Fruit fly (Drosophila melanogaster) whole organism, embryonic: Measurements from ENCODE around the gene GlyRS.

Source experiments
- Asciz ChIP-seq: fragments of 200-800 bp; sonication (Bioruptor generic); optimal IDR thresholded peaks from 2 replicates; lab custom pipeline; 2017; ENCODE audit warnings: missing biosample characterization, mild to moderate bottlenecking, missing genetic modification characterization, missing genetic modification reagents
- Atf3 ChIP-seq: fragments of 200-800 bp; sonication (Bioruptor generic); optimal IDR thresholded peaks from 3 replicates; lab custom pipeline; 2016; ENCODE audit warnings: missing biosample characterization, missing genetic modification characterization
- CG10147 ChIP-seq: fragments of 200-800 bp; sonication (Bioruptor generic); optimal IDR thresholded peaks from 2 replicates; lab custom pipeline; 2019; ENCODE audit warnings: missing biosample characterization, mild to moderate bottlenecking, missing genetic modification characterization, moderate library complexity
- CG11247 ChIP-seq: fragments of 200-800 bp; sonication (Bioruptor generic); IDR thresholded peaks from 2 replicates; pipeline ENCODE4 v1.3.6; 2022; ENCODE audit warnings: missing biosample characterization, missing genetic modification characterization
- CG12155 ChIP-seq: fragments of 200-800 bp; sonication (Bioruptor generic); optimal IDR thresholded peaks from 3 replicates; lab custom pipeline; 2016; ENCODE audit warnings: missing biosample characterization, missing genetic modification characterization
- CG12391 ChIP-seq: fragments of 200-800 bp; sonication (Bioruptor generic); optimal IDR thresholded peaks from 3 replicates; lab custom pipeline; 2018; ENCODE audit warnings: missing biosample characterization, mild to moderate bottlenecking, missing genetic modification characterization, moderate library complexity
- CG13287 ChIP-seq: fragments of 200-800 bp; sonication (Bioruptor generic); IDR thresholded peaks from 2 replicates; pipeline ENCODE4 v1.3.6; 2022; ENCODE audit warnings: missing biosample characterization, missing genetic modification characterization; ENCODE audit not compliant: partially characterized antibody
- CG14014 ChIP-seq: fragments of 200-800 bp; sonication (Bioruptor generic); IDR thresholded peaks from 2 replicates; pipeline ENCODE4 v1.3.6; 2022; ENCODE audit warnings: missing biosample characterization, missing genetic modification characterization
- CG15601 ChIP-seq: fragments of 200-800 bp; sonication (Bioruptor generic); optimal IDR thresholded peaks from 3 replicates; lab custom pipeline; 2019; ENCODE audit warnings: missing biosample characterization, mild to moderate bottlenecking, missing genetic modification characterization, moderate library complexity
- CG16813 ChIP-seq: fragments of 200-800 bp; sonication (Bioruptor generic); IDR thresholded peaks from 3 replicates; pipeline ENCODE4 v1.3.6; 2022; ENCODE audit warnings: missing biosample characterization, missing genetic modification characterization; ENCODE audit not compliant: partially characterized antibody
- CG18262 ChIP-seq: fragments of 200-800 bp; optimal IDR thresholded peaks from 3 replicates; lab custom pipeline; 2019; ENCODE audit warnings: missing biosample characterization, mild to moderate bottlenecking, missing genetic modification characterization, moderate library complexity
- CG2199 ChIP-seq: fragments of 200-800 bp; sonication (Bioruptor generic); IDR thresholded peaks from 3 replicates; pipeline ENCODE4 v1.3.6; 2022; ENCODE audit warnings: missing biosample characterization, missing genetic modification characterization
- CG2712 ChIP-seq: fragments of 200-800 bp; optimal IDR thresholded peaks from 3 replicates; lab custom pipeline; 2019; ENCODE audit warnings: missing biosample characterization, mild to moderate bottlenecking, missing genetic modification characterization, moderate library complexity
- CG2875 ChIP-seq: fragments of 200-800 bp; sonication (Bioruptor generic); optimal IDR thresholded peaks from 2 replicates; lab custom pipeline; 2017; ENCODE audit warnings: missing biosample characterization, mild to moderate bottlenecking, missing genetic modification characterization, missing genetic modification reagents
- CG30403 ChIP-seq: fragments of 200-800 bp; sonication (Bioruptor generic); optimal IDR thresholded peaks from 3 replicates; lab custom pipeline; 2016; ENCODE audit warnings: missing biosample characterization, missing genetic modification characterization
- CG30431 ChIP-seq: fragments of 200-800 bp; sonication (Bioruptor generic); optimal IDR thresholded peaks from 2 replicates; lab custom pipeline; 2017; ENCODE audit warnings: missing biosample characterization, missing genetic modification characterization
- CG32532 ChIP-seq: fragments of 200-800 bp; sonication (Bioruptor generic); IDR thresholded peaks from 2 replicates; pipeline ENCODE4 v1.3.6; 2022; ENCODE audit warnings: missing biosample characterization, missing genetic modification characterization
- CG42726 ChIP-seq: fragments of 200-800 bp; sonication (Bioruptor generic); IDR thresholded peaks from 2 replicates; pipeline ENCODE4 v1.3.6; 2022; ENCODE audit warnings: missing biosample characterization, missing genetic modification characterization; ENCODE audit not compliant: partially characterized antibody
- CG4424 ChIP-seq: fragments of 200-800 bp; sonication (Bioruptor generic); optimal IDR thresholded peaks from 3 replicates; lab custom pipeline; 2016; ENCODE audit warnings: missing biosample characterization, missing genetic modification characterization
- CG6683 ChIP-seq: fragments of 200-800 bp; sonication (Bioruptor generic); optimal IDR thresholded peaks from 2 replicates; lab custom pipeline; 2017; ENCODE audit warnings: missing biosample characterization, mild to moderate bottlenecking, missing genetic modification characterization, missing genetic modification reagents
- CG7357 ChIP-seq: fragments of 200-800 bp; sonication (Bioruptor generic); IDR thresholded peaks from 3 replicates; pipeline ENCODE4 v1.3.6; 2022; ENCODE audit warnings: missing biosample characterization, missing genetic modification characterization
- CkIIα-i1 ChIP-seq: fragments of 200-800 bp; sonication (Bioruptor generic); IDR thresholded peaks from 2 replicates; pipeline ENCODE4 v1.3.6; 2022; ENCODE audit warnings: missing biosample characterization, missing genetic modification characterization
- Eip74EF ChIP-seq, 2 experiments: fragments of 200-800 bp in 1 of 2; fragments of >200 bp in 1 of 2; sonication (Bioruptor generic) in 1 of 2; optimal IDR thresholded peaks; 2 replicates each; lab custom pipeline; 2017 to 2019; ENCODE audit warnings: missing biosample characterization in 2 of 2, missing genetic modification characterization in 2 of 2, mild to moderate bottlenecking in 1 of 2, moderate library complexity in 1 of 2
- Elba2 ChIP-seq: fragments of 200-800 bp; sonication (Bioruptor generic); optimal IDR thresholded peaks from 3 replicates; lab custom pipeline; 2016; ENCODE audit warnings: missing biosample characterization, missing genetic modification characterization
- MBD-R2 ChIP-seq: fragments of 200-800 bp; sonication (Bioruptor generic); IDR thresholded peaks from 2 replicates; pipeline ENCODE4 v1.3.6; 2022; ENCODE audit warnings: missing biosample characterization, missing genetic modification characterization
- Stat92E ChIP-seq, 3 experiments: fragments of >200 bp in 2 of 3; fragments of 200-800 bp in 1 of 3; sonication (Bioruptor generic) in 1 of 3; optimal IDR thresholded peaks; 2 replicates each; lab custom pipeline; 2017 to 2019; ENCODE audit warnings: missing biosample characterization in 3 of 3, missing genetic modification characterization in 3 of 3, mild to moderate bottlenecking in 1 of 3, moderate library complexity in 1 of 3
- YL-1 ChIP-seq: fragments of 200-800 bp; sonication (Bioruptor generic); optimal IDR thresholded peaks from 3 replicates; lab custom pipeline; 2017; ENCODE audit warnings: missing biosample characterization, mild to moderate bottlenecking, missing genetic modification characterization
- bcd ChIP-seq: fragments of 200-800 bp; sonication (Bioruptor generic); optimal IDR thresholded peaks from 2 replicates; lab custom pipeline; 2017; ENCODE audit warnings: missing biosample characterization, mild to moderate bottlenecking, missing genetic modification characterization
- danr ChIP-seq: fragments of 200-800 bp; sonication (Bioruptor generic); IDR thresholded peaks from 2 replicates; pipeline ENCODE4 v1.3.6; 2022; ENCODE audit warnings: missing biosample characterization, missing genetic modification characterization
- dysf ChIP-seq: fragments of 200-800 bp; sonication (Bioruptor generic); IDR thresholded peaks from 3 replicates; pipeline ENCODE4 v1.3.6; 2022; ENCODE audit warnings: missing biosample characterization, missing genetic modification characterization
- emc ChIP-seq: fragments of 200-800 bp; sonication (Bioruptor generic); optimal IDR thresholded peaks from 2 replicates; lab custom pipeline; 2016; ENCODE audit warnings: missing biosample characterization, missing genetic modification characterization
- en ChIP-seq: fragments of 200-800 bp; sonication (Bioruptor generic); optimal IDR thresholded peaks from 2 replicates; lab custom pipeline; 2016; ENCODE audit warnings: missing biosample characterization, missing genetic modification characterization
- fd64A ChIP-seq: fragments of 200-800 bp; sonication (Bioruptor generic); optimal IDR thresholded peaks from 3 replicates; lab custom pipeline; 2018; ENCODE audit warnings: missing biosample characterization, mild to moderate bottlenecking, missing genetic modification characterization
- gcm2 ChIP-seq: fragments of 200-800 bp; sonication (Bioruptor generic); optimal IDR thresholded peaks from 2 replicates; lab custom pipeline; 2016; ENCODE audit warnings: missing biosample characterization, missing genetic modification characterization
- gfzf ChIP-seq: fragments of 200-800 bp; sonication (Bioruptor generic); optimal IDR thresholded peaks from 2 replicates; lab custom pipeline; 2016; ENCODE audit warnings: missing biosample characterization, mild to moderate bottlenecking, missing genetic modification characterization, moderate library complexity
- hth ChIP-seq: fragments of >200 bp; optimal IDR thresholded peaks from 2 replicates; lab custom pipeline; 2017; ENCODE audit warnings: inconsistent platforms
- lilli ChIP-seq: fragments of 200-800 bp; sonication (Bioruptor generic); optimal IDR thresholded peaks from 3 replicates; lab custom pipeline; 2016; ENCODE audit warnings: missing biosample characterization, missing genetic modification characterization
- lov ChIP-seq, 2 experiments: fragments of 200-800 bp in 1 of 2; fragments of >200 bp in 1 of 2; sonication (Bioruptor generic) in 1 of 2; IDR thresholded peaks in 1 of 2; optimal IDR thresholded peaks in 1 of 2; 2 replicates in 1 of 2; 3 replicates in 1 of 2; pipeline versions ENCODE4 v1.3.6 to Lab custom; 2017 to 2022; ENCODE audit warnings: missing biosample characterization in 1 of 2, missing genetic modification characterization in 1 of 2
- oc ChIP-seq: fragments of 200-800 bp; sonication (Bioruptor generic); optimal IDR thresholded peaks from 2 replicates; lab custom pipeline; 2018; ENCODE audit warnings: missing biosample characterization, mild to moderate bottlenecking, missing genetic modification characterization, moderate library complexity
- pan ChIP-seq, 4 experiments: fragments of >200 bp in 3 of 4; fragments of 200-800 bp in 1 of 4; sonication (Bioruptor generic) in 1 of 4; optimal IDR thresholded peaks in 3 of 4; IDR thresholded peaks in 1 of 4; 2 replicates each; pipeline versions ENCODE4 v1.3.6 to Lab custom; 2017 to 2022; ENCODE audit warnings: missing biosample characterization in 2 of 4, missing genetic modification characterization in 2 of 4, mixed read lengths in 1 of 4
- repo ChIP-seq: fragments of 200-800 bp; sonication (Bioruptor generic); optimal IDR thresholded peaks from 2 replicates; lab custom pipeline; 2016; ENCODE audit warnings: missing biosample characterization, missing genetic modification characterization
- scrt ChIP-seq: fragments of 200-800 bp; sonication (Bioruptor generic); optimal IDR thresholded peaks from 2 replicates; lab custom pipeline; 2018; ENCODE audit warnings: missing biosample characterization, mild to moderate bottlenecking, missing genetic modification characterization, moderate library complexity
- shn ChIP-seq: fragments of 200-800 bp; sonication (Bioruptor generic); optimal IDR thresholded peaks from 3 replicates; lab custom pipeline; 2016; ENCODE audit warnings: missing biosample characterization, missing genetic modification characterization
- tap ChIP-seq: fragments of 200-800 bp; optimal IDR thresholded peaks from 3 replicates; lab custom pipeline; 2019; ENCODE audit warnings: missing biosample characterization, mild to moderate bottlenecking, missing genetic modification characterization, moderate library complexity
- tna ChIP-seq: fragments of 200-800 bp; sonication (Bioruptor generic); IDR thresholded peaks from 2 replicates; pipeline ENCODE4 v1.3.6; 2022; ENCODE audit warnings: missing biosample characterization, missing genetic modification characterization; ENCODE audit not compliant: partially characterized antibody
- tup ChIP-seq: fragments of 200-800 bp; sonication (Bioruptor generic); optimal IDR thresholded peaks from 2 replicates; lab custom pipeline; 2016; ENCODE audit warnings: missing biosample characterization, mild to moderate bottlenecking, missing genetic modification characterization, moderate library complexity
- unc-4 ChIP-seq: fragments of 200-800 bp; sonication (Bioruptor generic); IDR thresholded peaks from 2 replicates; pipeline ENCODE4 v1.3.6; 2022; ENCODE audit warnings: missing biosample characterization, missing genetic modification characterization; ENCODE audit not compliant: partially characterized antibody

GlyRS gene

DNA sequence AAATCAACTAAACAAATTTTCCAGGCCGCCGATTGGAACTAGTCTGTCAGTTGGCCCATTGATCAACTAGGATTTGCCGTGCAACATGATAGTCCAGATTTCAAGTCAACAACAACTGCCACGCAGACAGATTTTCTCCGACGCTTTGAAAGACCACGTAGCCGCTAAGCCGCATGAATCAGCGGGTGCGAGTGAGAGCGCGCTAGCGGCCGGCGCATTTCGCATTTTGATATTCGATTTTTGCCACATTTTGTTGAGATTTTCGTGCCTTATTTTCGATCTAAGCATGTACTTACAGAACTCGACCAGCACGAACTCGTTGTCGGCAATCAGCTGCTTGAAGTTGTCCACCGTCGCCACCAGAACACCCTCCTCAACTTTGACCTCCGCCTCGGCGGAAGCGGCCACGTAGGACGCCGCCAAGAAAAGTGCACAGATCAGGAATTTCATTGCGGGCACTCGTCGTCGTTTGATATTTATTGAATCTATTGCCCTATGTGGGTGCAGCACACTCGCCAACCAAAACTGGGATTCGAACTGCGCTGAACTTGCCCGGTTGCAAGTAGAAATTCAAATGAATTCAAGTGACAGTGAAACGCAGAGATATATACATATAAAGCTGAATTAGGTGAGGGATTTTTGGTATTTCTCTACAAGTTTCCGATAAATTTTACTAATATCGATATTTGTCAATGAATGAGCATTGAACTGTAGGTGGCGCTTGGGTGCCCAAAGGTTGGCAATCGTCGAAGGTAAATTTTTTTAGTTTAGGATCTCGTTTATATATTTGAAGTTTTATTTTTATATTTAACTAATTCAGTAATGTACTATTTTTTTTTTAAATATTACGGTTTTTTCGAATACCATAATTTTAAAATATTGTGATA, 47.3 kb downstream of the GlyRS start, which contains the start of gene Pdi (continued):
- TF ChIP-seq CG16813 (GFP tag; lab: Robert Waterston, UW) (peak; percentile 75), CG30403 (GFP tag; lab: Kevin White, UChicago) (peak; percentile 21), lilli (GFP tag; lab: Kevin White, UChicago) (peak; percentile 52), CG32532 (GFP tag; lab: Robert Waterston, UW) (peak; percentile 45), CG4424 (GFP tag; lab: Kevin White, UChicago) (peak; percentile 44), tup (no peak), gfzf (GFP tag; lab: Kevin White, UChicago) (peak; percentile 89), Elba2 (GFP tag; lab: Kevin White, UChicago) (no peak), en (GFP tag; lab: Kevin White, UChicago) (no peak), CkIIα-i1 (GFP tag; lab: Robert Waterston, UW) (no peak), dysf (GFP tag; lab: Robert Waterston, UW) (no peak), CG42726 (GFP tag; lab: Robert Waterston, UW) (peak; percentile 70), emc (GFP tag; lab: Kevin White, UChicago) (no peak), CG13287 (GFP tag; lab: Robert Waterston, UW) (peak; percentile 88), CG2712 (tag; lab: Kevin White, UChicago) (peak; percentile 47), oc (tag; lab: Kevin White, UChicago) (peak; percentile 33), Atf3 (GFP tag; lab: Kevin White, UChicago) (no peak), tna (GFP tag; lab: Robert Waterston, UW) (no peak; the same call in 1 of the 2 replicates), Eip74EF (GFP tag; optimal IDR thresholded peaks at IDR 0.05; lab: Kevin White, UChicago) (peak in 1 of 2 experiments; percentile 16), bcd (GFP tag; lab: Kevin White, UChicago) (peak; percentile 34), scrt (GFP tag; lab: Kevin White, UChicago) (peak; percentile 0), YL-1 (GFP tag; lab: Kevin White, UChicago) (peak; percentile 81), lov (optimal IDR thresholded peaks at IDR 0.05; lab: Kevin White, UChicago) (no peak), lov (GFP tag; IDR thresholded peaks at IDR 0.05; lab: Robert Waterston, UW) (no peak), CG10147 (GFP tag; lab: Kevin White, UChicago) (no peak), CG2875 (peak; percentile 11), pan (optimal IDR thresholded peaks at IDR 0.05; lab: Kevin White, UChicago) (no peak), pan (GFP tag; optimal IDR thresholded peaks at IDR 0.05 in 1 of 2, IDR thresholded peaks at IDR 0.05 in 1 of 2) (no peak), CG12391 (tag; lab: Kevin White, UChicago) (peak; percentile 49), danr (GFP tag; lab: Robert Waterston, UW) (no peak), CG6683 (no peak), hth (lab: Kevin White, UChicago) (no peak), CG2199 (GFP tag; lab: Robert Waterston, UW) (peak; percentile 78; the same call in 2 of the 3 replicates), CG12155 (GFP tag; lab: Kevin White, UChicago) (peak; percentile 17), CG14014 (GFP tag; lab: Robert Waterston, UW) (no peak), CG7357 (GFP tag; lab: Robert Waterston, UW) (no peak), CG30431 (GFP tag; lab: Kevin White, UChicago) (no peak), fd64A (GFP tag; lab: Kevin White, UChicago) (no peak), Asciz (GFP tag; lab: Kevin White, UChicago) (no peak), shn (GFP tag; lab: Kevin White, UChicago) (peak; percentile 41), CG15601 (tag; lab: Kevin White, UChicago) (peak; percentile 34), MBD-R2 (GFP tag; lab: Robert Waterston, UW) (peak; percentile 29; the same call in 1 of the 2 replicates), Stat92E (GFP tag; optimal IDR thresholded peaks at IDR 0.05; lab: Kevin White, UChicago) (peak in 1 of 3 experiments; percentile 90), unc-4 (GFP tag; lab: Robert Waterston, UW) (peak; percentile 83), gcm2 (GFP tag; lab: Kevin White, UChicago) (peak; percentile 51), CG18262 (tag; lab: Kevin White, UChicago) (no peak), repo (GFP tag; lab: Kevin White, UChicago) (peak; percentile 2), CG11247 (GFP tag; lab: Robert Waterston, UW) (no peak), tap (tag; lab: Kevin White, UChicago) (no peak)
